Worm (Caenorhabditis elegans): ENCODE data around the gene fah-1.

- TF ChIP-seq ref-1 (GFP tag; conservative IDR thresholded peaks at IDR 0.05) (no peak), flt-1 (GFP tag; IDR thresholded peaks at IDR 0.05) (no peak), T22C8.4 (GFP tag; IDR thresholded peaks at IDR 0.05) (no peak), cog-1 (tag; optimal IDR thresholded peaks at IDR 0.05) (no peak), klf-2 (GFP tag; conservative IDR thresholded peaks at IDR 0.05) (no peak), ztf-23 (GFP tag; IDR thresholded peaks at IDR 0.05) (no peak), tab-1 (GFP tag; IDR thresholded peaks at IDR 0.05) (no peak), ztf-29 (GFP tag; IDR thresholded peaks at IDR 0.05) (no peak)
Measured at ce11 chrX:6462479-6462878, 13.8 kb upstream of the fah-1 start.
